Fruit fly (Drosophila melanogaster) whole organism: ENCODE results near the gene xmas.

Source experiments
- CG8478 ChIP-seq: fragments of >200 bp; optimal IDR thresholded peaks from 2 replicates; lab custom pipeline; 2018; ENCODE audit warnings: inconsistent platforms
- Dll ChIP-seq: fragments of >200 bp; optimal IDR thresholded peaks from 2 replicates; lab custom pipeline; 2017
- EcR ChIP-seq, 2 experiments: fragments of >200 bp; optimal IDR thresholded peaks; 2 replicates each; lab custom pipeline; 2017; ENCODE audit warnings: missing biosample characterization in 2 of 2, missing genetic modification characterization in 2 of 2, missing genetic modification reagents in 2 of 2
- pan ChIP-seq: fragments of >200 bp; optimal IDR thresholded peaks from 2 replicates; lab custom pipeline; 2017
- psq ChIP-seq: fragments of >200 bp; optimal IDR thresholded peaks from 2 replicates; lab custom pipeline; 2017
- usp ChIP-seq: fragments of >200 bp; optimal IDR thresholded peaks from 2 replicates; lab custom pipeline; 2017; ENCODE audit warnings: missing biosample characterization, missing genetic modification characterization, mixed read lengths

Gene xmas

dm6 chrX:17122425-17123094, 36.5 kb downstream of the xmas start:
- TF ChIP-seq CG8478 (lab: Kevin White, UChicago) = no peak
- TF ChIP-seq pan (lab: Kevin White, UChicago) = no peak
- no peak for TF ChIP-seq Dll (lab: Kevin White, UChicago)
- TF ChIP-seq EcR (GFP tag; optimal IDR thresholded peaks at IDR 0.05; lab: Kevin White, UChicago) = no peak
- TF ChIP-seq usp (GFP tag; lab: Kevin White, UChicago) = no peak

dm6 chrX:17121600-17121999, 37.5 kb downstream of the xmas start:
- no peak for TF ChIP-seq pan (lab: Kevin White, UChicago)
- no peak for TF ChIP-seq usp (GFP tag; lab: Kevin White, UChicago)
- no peak for TF ChIP-seq CG8478 (lab: Kevin White, UChicago)
- TF ChIP-seq psq (lab: Kevin White, UChicago) = no peak
- no peak for TF ChIP-seq EcR (GFP tag; optimal IDR thresholded peaks at IDR 0.05; lab: Kevin White, UChicago)
- TF ChIP-seq Dll (lab: Kevin White, UChicago) = no peak

- no peak for TF ChIP-seq pan (lab: Kevin White, UChicago)
- TF ChIP-seq Dll (lab: Kevin White, UChicago) = no peak
- TF ChIP-seq psq (lab: Kevin White, UChicago) = no peak
- TF ChIP-seq CG8478 (lab: Kevin White, UChicago) = no peak
- TF ChIP-seq usp (GFP tag; lab: Kevin White, UChicago) = no peak
- no peak for TF ChIP-seq EcR (GFP tag; optimal IDR thresholded peaks at IDR 0.05; lab: Kevin White, UChicago)
Observed at dm6 chrX:17113324-17113723, 45.8 kb downstream of the xmas start.

DNA sequence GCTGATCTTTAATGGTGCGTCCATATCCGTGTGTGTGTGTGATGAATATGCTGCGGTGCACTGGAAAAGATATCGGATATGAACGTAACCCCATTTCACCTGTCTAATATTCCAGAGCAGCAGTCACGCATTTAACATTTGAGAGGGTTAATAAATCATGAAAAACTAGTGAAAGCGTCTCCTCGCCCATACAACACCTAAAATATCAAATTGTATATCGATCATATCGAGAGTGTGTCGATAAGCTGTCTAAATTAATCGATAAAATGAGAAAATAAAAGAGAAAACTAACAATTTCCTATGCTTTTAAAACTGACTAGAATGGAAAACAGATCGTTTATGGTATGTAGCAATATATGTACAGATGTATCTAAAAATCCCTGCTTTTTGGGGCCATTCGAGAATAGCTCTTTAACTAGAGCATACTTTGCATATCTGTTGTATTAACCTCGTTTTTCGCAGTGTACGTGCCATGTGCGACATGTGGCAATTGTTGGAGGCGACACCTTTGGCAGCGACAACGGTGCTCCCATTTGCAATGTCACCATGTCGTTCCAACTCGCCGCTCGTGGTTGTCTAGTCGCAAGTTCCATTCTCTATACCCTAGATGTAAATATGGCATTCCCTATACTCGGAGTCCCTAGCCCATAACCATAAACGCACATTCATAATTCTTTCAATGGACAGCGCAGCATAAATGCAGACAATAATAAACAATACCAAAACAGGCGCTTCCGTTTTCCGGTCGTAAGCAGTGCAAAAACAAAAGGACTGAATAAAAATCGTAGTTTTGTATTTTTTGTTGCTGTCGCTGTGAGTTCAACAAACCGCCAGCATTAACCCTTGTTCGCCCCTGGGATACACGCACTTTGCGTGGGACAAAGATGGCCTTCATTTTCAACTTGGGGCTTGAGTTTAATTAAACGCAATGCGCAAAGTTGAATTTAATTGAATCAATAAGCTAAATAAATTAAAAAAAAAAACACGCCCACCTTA, 46.9 kb downstream of the xmas start:
- no peak for TF ChIP-seq CG8478 (lab: Kevin White, UChicago)
- peak in 1 of 2 experiments; percentile 66 for TF ChIP-seq EcR (GFP tag; optimal IDR thresholded peaks at IDR 0.05; lab: Kevin White, UChicago)

- no peak for TF ChIP-seq usp (GFP tag; lab: Kevin White, UChicago)
- TF ChIP-seq CG8478 (lab: Kevin White, UChicago) = no peak
- no peak for TF ChIP-seq pan (lab: Kevin White, UChicago)
- no peak for TF ChIP-seq psq (lab: Kevin White, UChicago)
- TF ChIP-seq EcR (GFP tag; optimal IDR thresholded peaks at IDR 0.05; lab: Kevin White, UChicago) = no peak
- TF ChIP-seq Dll (lab: Kevin White, UChicago) = no peak
Observed at dm6 chrX:17111274-17111673, 47.8 kb downstream of the xmas start.

dm6 chrX:17110556-17111177, 48.4 kb downstream of the xmas start:
- TF ChIP-seq psq (lab: Kevin White, UChicago) = no peak
- no peak for TF ChIP-seq Dll (lab: Kevin White, UChicago)
- no peak for TF ChIP-seq usp (GFP tag; lab: Kevin White, UChicago)
- TF ChIP-seq EcR (GFP tag; optimal IDR thresholded peaks at IDR 0.05; lab: Kevin White, UChicago) = no peak
- no peak for TF ChIP-seq CG8478 (lab: Kevin White, UChicago)
- TF ChIP-seq pan (lab: Kevin White, UChicago) = no peak

DNA sequence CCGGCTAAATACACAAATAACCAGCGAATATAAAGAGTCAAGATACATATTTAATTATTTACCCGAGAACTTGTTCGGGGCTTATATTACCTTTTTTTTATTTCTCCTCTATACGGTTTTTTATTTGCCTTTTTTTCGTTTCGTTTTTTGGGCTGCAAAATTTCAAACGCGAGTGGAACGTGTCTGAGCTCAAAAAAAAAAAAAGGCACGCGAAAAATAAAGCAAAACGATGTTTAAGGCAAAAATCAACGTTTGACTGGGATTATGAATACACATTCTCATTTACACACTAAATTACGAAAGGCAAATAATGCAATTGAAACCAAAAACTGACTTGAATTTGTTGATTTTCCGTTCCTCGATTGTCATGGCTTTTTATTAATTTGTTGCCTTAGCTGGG, 49.4 kb downstream of the xmas start:
- TF ChIP-seq psq (lab: Kevin White, UChicago) = no peak
- TF ChIP-seq EcR (GFP tag; optimal IDR thresholded peaks at IDR 0.05; lab: Kevin White, UChicago) = no peak
- TF ChIP-seq Dll (lab: Kevin White, UChicago) = no peak
- TF ChIP-seq pan (lab: Kevin White, UChicago) = no peak
- no peak for TF ChIP-seq usp (GFP tag; lab: Kevin White, UChicago)
- no peak for TF ChIP-seq CG8478 (lab: Kevin White, UChicago)

dm6 chrX:17108000-17108399, 51.1 kb downstream of the xmas start:
- TF ChIP-seq Dll (lab: Kevin White, UChicago) = no peak
- TF ChIP-seq psq (lab: Kevin White, UChicago) = no peak
- TF ChIP-seq pan (lab: Kevin White, UChicago) = no peak

- no peak for TF ChIP-seq psq (lab: Kevin White, UChicago)
- TF ChIP-seq usp (GFP tag; lab: Kevin White, UChicago) = no peak
- TF ChIP-seq Dll (lab: Kevin White, UChicago) = no peak
- no peak for TF ChIP-seq EcR (GFP tag; optimal IDR thresholded peaks at IDR 0.05; lab: Kevin White, UChicago)
- TF ChIP-seq CG8478 (lab: Kevin White, UChicago) = no peak
- TF ChIP-seq pan (lab: Kevin White, UChicago) = no peak
Observed at dm6 chrX:17107401-17107916, 51.6 kb downstream of the xmas start, which contains the start of gene CG5004. CG5004 (plus strand) TSS chrX:17107582.

- TF ChIP-seq EcR (GFP tag; optimal IDR thresholded peaks at IDR 0.05; lab: Kevin White, UChicago) (no peak), CG8478 (lab: Kevin White, UChicago) (no peak), pan (lab: Kevin White, UChicago) (no peak), usp (GFP tag; lab: Kevin White, UChicago) (no peak), psq (lab: Kevin White, UChicago) (no peak), Dll (lab: Kevin White, UChicago) (no peak)
Observed at dm6 chrX:17106153-17106700, 52.9 kb downstream of the xmas start.
